Fruit fly (Drosophila melanogaster): ENCODE data around the gene CG34448.

The CG34448 gene

DNA sequence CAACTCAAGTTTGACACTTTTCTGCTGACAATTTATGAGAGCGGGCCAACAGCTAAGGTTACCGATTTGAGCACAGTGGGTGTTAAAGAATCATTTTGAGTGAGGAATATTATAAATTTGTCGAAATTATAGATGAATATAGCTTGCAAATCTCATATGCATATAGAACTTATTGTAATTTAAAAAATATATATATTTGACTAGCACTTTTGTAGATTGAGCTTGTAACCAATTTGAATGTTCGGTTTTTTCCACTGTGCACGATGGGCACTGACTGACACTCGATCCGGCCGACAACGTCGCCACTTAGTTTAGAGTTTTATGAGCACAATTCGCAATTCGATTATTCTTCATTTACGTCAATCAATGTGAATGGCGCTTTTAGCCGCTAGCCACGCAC lies 19.3 kb downstream of the CG34448 start (continued):
- no peak for TF ChIP-seq otp (GFP tag; IDR thresholded peaks at IDR 0.05)
- no peak for TF ChIP-seq disco-r (GFP tag; optimal IDR thresholded peaks at IDR 0.05)
- TF ChIP-seq z (GFP tag; IDR thresholded peaks at IDR 0.05): no peak
- TF ChIP-seq Fer3 (tag; optimal IDR thresholded peaks at IDR 0.05): no peak
- no peak for TF ChIP-seq CG9817 (tag; optimal IDR thresholded peaks at IDR 0.05)
- TF ChIP-seq Trl (optimal IDR thresholded peaks at IDR 0.05): no peak
- TF ChIP-seq Trl (GFP tag; optimal IDR thresholded peaks at IDR 0.05): no peak
- no peak for TF ChIP-seq CG15479 (GFP tag; optimal IDR thresholded peaks at IDR 0.05)
- 0 out of 2 replicates have a peak, but pooled peaks have one; percentile 33 for TF ChIP-seq CG32772 (GFP tag; IDR thresholded peaks at IDR 0.05)
- no peak for TF ChIP-seq CrebB (tag; optimal IDR thresholded peaks at IDR 0.05)
- TF ChIP-seq CG17802 (tag; optimal IDR thresholded peaks at IDR 0.05): no peak
- no peak for TF ChIP-seq CG15514 (GFP tag; optimal IDR thresholded peaks at IDR 0.05)
- TF ChIP-seq ash1 (GFP tag; optimal IDR thresholded peaks at IDR 0.05): no peak
- TF ChIP-seq CG17385 (GFP tag; optimal IDR thresholded peaks at IDR 0.05): no peak
- peak; percentile 45 for TF ChIP-seq CG11504 (tag; optimal IDR thresholded peaks at IDR 0.05)
- no peak for TF ChIP-seq CG14014 (GFP tag; IDR thresholded peaks at IDR 0.05)
- TF ChIP-seq Rfx (GFP tag; IDR thresholded peaks at IDR 0.05): no peak
- no peak for TF ChIP-seq CG17829 (tag; optimal IDR thresholded peaks at IDR 0.05)
- no peak for TF ChIP-seq Taf1 (GFP tag; IDR thresholded peaks at IDR 0.05)
- no peak for TF ChIP-seq CG6854 (GFP tag; optimal IDR thresholded peaks at IDR 0.05)
- TF ChIP-seq Dll (GFP tag; IDR thresholded peaks at IDR 0.05; ENCODE audit: partially characterized antibody): no peak
- no peak for TF ChIP-seq mld (GFP tag; IDR thresholded peaks at IDR 0.05; ENCODE audit: partially characterized antibody)
- TF ChIP-seq ro (GFP tag; IDR thresholded peaks at IDR 0.05): no peak
- no peak for TF ChIP-seq CG7271 (tag; optimal IDR thresholded peaks at IDR 0.05)
- TF ChIP-seq usp (GFP tag; optimal IDR thresholded peaks at IDR 0.05): no peak
- no peak for TF ChIP-seq tin (GFP tag; optimal IDR thresholded peaks at IDR 0.05)
- no peak for TF ChIP-seq eyg (GFP tag; optimal IDR thresholded peaks at IDR 0.05)
- TF ChIP-seq cas (GFP tag; IDR thresholded peaks at IDR 0.05): no peak
- TF ChIP-seq Abd-B (GFP tag; optimal IDR thresholded peaks at IDR 0.05): no peak
- no peak for TF ChIP-seq dimm (GFP tag; IDR thresholded peaks at IDR 0.05)
- no peak for TF ChIP-seq dan (GFP tag; IDR thresholded peaks at IDR 0.05)
- TF ChIP-seq ab (GFP tag; optimal IDR thresholded peaks at IDR 0.05): no peak
- TF ChIP-seq CG12299 (tag; optimal IDR thresholded peaks at IDR 0.05): no peak
- TF ChIP-seq CG7786 (GFP tag; optimal IDR thresholded peaks at IDR 0.05): no peak
- no peak for TF ChIP-seq Dad (GFP tag; optimal IDR thresholded peaks at IDR 0.05)
- no peak for TF ChIP-seq unc-4 (GFP tag; IDR thresholded peaks at IDR 0.05; ENCODE audit: partially characterized antibody)
- TF ChIP-seq p53 (GFP tag; optimal IDR thresholded peaks at IDR 0.05): no peak
- TF ChIP-seq kah (GFP tag; optimal IDR thresholded peaks at IDR 0.05): no peak
- no peak for TF ChIP-seq CG6813 (GFP tag; optimal IDR thresholded peaks at IDR 0.05)
- no peak for TF ChIP-seq BtbVII (GFP tag; optimal IDR thresholded peaks at IDR 0.05)
- peak; percentile 35; the same call in 1 of the 2 replicates for TF ChIP-seq stc (GFP tag; IDR thresholded peaks at IDR 0.05)
- TF ChIP-seq zfh2 (GFP tag; optimal IDR thresholded peaks at IDR 0.05): no peak
- peak in 1 of 2 experiments; percentile 36 for TF ChIP-seq bsh (GFP tag; optimal IDR thresholded peaks at IDR 0.05)
- TF ChIP-seq ftz-f1 (GFP tag; optimal IDR thresholded peaks at IDR 0.05): no peak
- no peak for TF ChIP-seq CG34224 (GFP tag; IDR thresholded peaks at IDR 0.05; ENCODE audit: partially characterized antibody)
- TF ChIP-seq CG11695 (GFP tag; IDR thresholded peaks at IDR 0.05): peak; percentile 21; the same call in 1 of the 3 replicates
- TF ChIP-seq row (GFP tag; IDR thresholded peaks at IDR 0.05): peak; percentile 37; the same call in 1 of the 3 replicates
- no peak for TF ChIP-seq CG2889 (GFP tag; IDR thresholded peaks at IDR 0.05)
- no peak for TF ChIP-seq CG11093 (GFP tag; IDR thresholded peaks at IDR 0.05)
- no peak for TF ChIP-seq CG10462 (GFP tag; optimal IDR thresholded peaks at IDR 0.05)
- no peak for TF ChIP-seq Usf (GFP tag; optimal IDR thresholded peaks at IDR 0.05)
- TF ChIP-seq emc (GFP tag; optimal IDR thresholded peaks at IDR 0.05): no peak
